Worm (Caenorhabditis elegans) whole organism, midembryonic: Measurements from ENCODE around the gene str-211.
A peak's percentile ranks its signal among the peaks of the same experiment; 100 is the strongest.

Source experiments
- T22C8.4 ChIP-seq: fragments of 200-800 bp; sonication (Bioruptor generic); IDR thresholded peaks from 2 replicates; pipeline ENCODE4 v1.3.6; 2022; ENCODE audit warnings: missing genetic modification characterization, missing compliant biosample characterization
- cog-1 ChIP-seq: sonication (generic microtip); optimal IDR thresholded peaks from 2 replicates; lab custom pipeline; 2016; ENCODE audit warnings: missing genetic modification characterization, missing compliant biosample characterization
- flt-1 ChIP-seq: fragments of 200-800 bp; sonication (Bioruptor generic); IDR thresholded peaks from 2 replicates; pipeline ENCODE4 v1.3.6; 2022; ENCODE audit warnings: missing genetic modification characterization, missing compliant biosample characterization
- klf-2 ChIP-seq: fragments of 200-800 bp; sonication (Bioruptor generic); conservative IDR thresholded peaks from 2 replicates; pipeline ENCODE4 v1.3.6; 2022; ENCODE audit warnings: missing genetic modification reagents, missing genetic modification characterization, missing compliant biosample characterization
- med-1 ChIP-seq: sonication (generic microtip); optimal IDR thresholded peaks from 2 replicates; lab custom pipeline; 2017; ENCODE audit warnings: missing genetic modification characterization, mild to moderate bottlenecking, missing compliant biosample characterization, antibody characterized with exemption, missing genetic modification reagents; ENCODE audit not compliant: insufficient read depth
- ref-1 ChIP-seq: fragments of 200-800 bp; sonication (Bioruptor generic); conservative IDR thresholded peaks from 2 replicates; pipeline ENCODE4 v1.3.6; 2022; ENCODE audit warnings: missing genetic modification reagents, missing genetic modification characterization, missing compliant biosample characterization
- tab-1 ChIP-seq: fragments of 200-800 bp; sonication (Bioruptor generic); IDR thresholded peaks from 2 replicates; pipeline ENCODE4 v1.3.6; 2022; ENCODE audit warnings: missing genetic modification characterization, missing compliant biosample characterization
- ztf-23 ChIP-seq: fragments of 200-800 bp; sonication (Bioruptor generic); IDR thresholded peaks from 2 replicates; pipeline ENCODE4 v1.3.6; 2022; ENCODE audit warnings: missing genetic modification reagents, missing genetic modification characterization, missing compliant biosample characterization
- ztf-29 ChIP-seq: fragments of 200-800 bp; sonication (Bioruptor generic); IDR thresholded peaks from 2 replicates; pipeline ENCODE4 v1.3.6; 2022; ENCODE audit warnings: missing genetic modification reagents, missing genetic modification characterization, missing compliant biosample characterization

Gene str-211

ce11 chrV:4968775-4969174, 24.7 kb upstream of the str-211 start:
- TF ChIP-seq med-1 (GFP tag; lab: Kevin White, UChicago): no peak
- no peak for TF ChIP-seq klf-2 (GFP tag; lab: Robert Waterston, UW)
- no peak for TF ChIP-seq ztf-29
- TF ChIP-seq cog-1: no peak
- no peak for TF ChIP-seq T22C8.4
- TF ChIP-seq ztf-23: no peak
- TF ChIP-seq ref-1 (GFP tag; lab: Robert Waterston, UW): no peak
- TF ChIP-seq flt-1: no peak
- no peak for TF ChIP-seq tab-1 (GFP tag; lab: Robert Waterston, UW)

DNA sequence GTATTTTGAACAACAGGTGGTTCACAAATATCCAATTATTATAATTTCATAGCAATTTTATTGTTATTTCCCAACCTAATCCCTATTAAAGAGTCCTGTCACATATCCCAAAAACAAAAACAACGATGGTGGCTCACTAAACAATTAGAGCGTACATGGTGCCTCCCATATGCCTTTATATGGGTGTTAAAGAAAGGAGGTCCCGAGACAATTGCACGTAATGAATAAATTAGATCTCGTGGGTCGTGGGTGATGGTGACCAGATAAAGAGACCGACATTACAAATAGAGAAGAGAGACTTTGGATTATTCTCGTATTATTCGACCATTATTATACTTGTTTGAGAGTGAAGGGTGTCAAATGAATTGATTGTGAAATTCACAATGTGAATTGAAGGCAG, 23.1 kb upstream of the str-211 start:
- no peak for TF ChIP-seq ztf-23
- no peak for TF ChIP-seq ztf-29
- TF ChIP-seq cog-1: peak; percentile 6

DNA sequence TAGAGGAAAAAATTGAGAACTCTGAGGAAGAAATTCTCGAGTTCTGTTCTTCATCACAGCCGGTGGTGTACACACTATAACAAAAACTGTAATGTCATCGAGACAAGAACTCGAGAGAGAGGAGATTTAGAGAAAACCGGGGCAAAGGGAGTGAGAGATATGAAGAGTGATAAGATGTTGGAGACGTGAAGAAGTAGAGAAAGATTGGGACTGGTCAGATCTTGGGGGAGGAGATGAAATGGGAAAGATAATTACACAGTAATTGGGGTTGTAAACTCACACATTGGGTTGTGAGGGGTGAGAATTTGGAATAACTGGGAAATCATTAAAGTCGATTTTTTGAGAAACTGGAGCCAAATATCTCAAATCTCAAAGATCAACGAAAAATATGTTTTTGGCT, 21.7 kb upstream of the str-211 start:
- TF ChIP-seq ztf-23 (no peak), flt-1 (no peak), ref-1 (GFP tag; lab: Robert Waterston, UW) (no peak), med-1 (GFP tag; lab: Kevin White, UChicago) (no peak), T22C8.4 (no peak), cog-1 (no peak), klf-2 (GFP tag; lab: Robert Waterston, UW) (no peak), tab-1 (GFP tag; lab: Robert Waterston, UW) (no peak), ztf-29 (no peak)

- TF ChIP-seq tab-1 (GFP tag; lab: Robert Waterston, UW): no peak
- TF ChIP-seq ref-1 (GFP tag; lab: Robert Waterston, UW): no peak
- no peak for TF ChIP-seq ztf-29
- no peak for TF ChIP-seq cog-1
- no peak for TF ChIP-seq flt-1
- no peak for TF ChIP-seq ztf-23
- no peak for TF ChIP-seq klf-2 (GFP tag; lab: Robert Waterston, UW)
- no peak for TF ChIP-seq T22C8.4
- no peak for TF ChIP-seq med-1 (GFP tag; lab: Kevin White, UChicago)
Measured at ce11 chrV:4964671-4965420, 20.7 kb upstream of the str-211 start.

- no peak for TF ChIP-seq ref-1 (GFP tag; lab: Robert Waterston, UW)
- TF ChIP-seq klf-2 (GFP tag; lab: Robert Waterston, UW): no peak
- TF ChIP-seq cog-1: peak; percentile 27
- no peak for TF ChIP-seq T22C8.4
- 0 out of 2 replicates have a peak, but pooled peaks have one; percentile 64 for TF ChIP-seq tab-1 (GFP tag; lab: Robert Waterston, UW)
- no peak for TF ChIP-seq ztf-29
- no peak for TF ChIP-seq med-1 (GFP tag; lab: Kevin White, UChicago)
- TF ChIP-seq ztf-23: no peak
- TF ChIP-seq flt-1: no peak
Measured at ce11 chrV:4964020-4964635, 20.0 kb upstream of the str-211 start.

- no peak for TF ChIP-seq ref-1 (GFP tag; lab: Robert Waterston, UW)
- no peak for TF ChIP-seq cog-1
- TF ChIP-seq klf-2 (GFP tag; lab: Robert Waterston, UW): no peak
- TF ChIP-seq tab-1 (GFP tag; lab: Robert Waterston, UW): no peak
- no peak for TF ChIP-seq flt-1
- no peak for TF ChIP-seq med-1 (GFP tag; lab: Kevin White, UChicago)
- no peak for TF ChIP-seq ztf-23
- TF ChIP-seq ztf-29: no peak
- TF ChIP-seq T22C8.4: no peak
Measured at ce11 chrV:4963606-4964005, 19.5 kb upstream of the str-211 start.

- peak; percentile 50; the same call in 1 of the 2 replicates for TF ChIP-seq T22C8.4
- TF ChIP-seq tab-1 (GFP tag; lab: Robert Waterston, UW): no peak
- TF ChIP-seq ztf-29: 0 out of 2 replicates have a peak, but pooled peaks have one; percentile 9
Measured at ce11 chrV:4962968-4963367, 18.8 kb upstream of the str-211 start, which contains the start of gene tam-1. Gene tam-1, minus strand, starts transcription at chrV:4963102.

- TF ChIP-seq ztf-29: no peak
- TF ChIP-seq klf-2 (GFP tag; lab: Robert Waterston, UW): 0 out of 2 replicates have a peak, but pooled peaks have one; percentile 22
Measured at ce11 chrV:4960686-4961085, 16.6 kb upstream of the str-211 start.

DNA sequence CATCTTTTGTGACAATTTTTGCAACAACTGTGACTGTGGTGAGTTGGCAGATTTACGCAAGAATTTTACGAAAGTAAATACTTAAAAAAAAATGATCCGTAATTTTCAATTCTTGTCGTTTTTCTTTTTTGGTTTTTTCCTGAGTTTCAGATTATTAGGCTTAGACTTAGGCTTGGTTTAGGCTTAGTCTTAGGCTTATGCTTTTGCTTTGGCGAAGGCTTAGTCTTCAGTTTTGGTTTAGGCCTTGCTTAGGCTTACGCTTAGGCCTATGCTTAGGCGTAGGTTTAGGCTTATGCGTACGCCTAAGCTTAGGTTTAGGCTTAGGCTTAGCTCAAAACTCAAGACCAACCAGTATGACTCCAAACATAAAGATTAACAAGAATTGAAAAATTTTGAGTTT, 13.5 kb upstream of the str-211 start:
- no peak for TF ChIP-seq tab-1 (GFP tag; lab: Robert Waterston, UW)
- TF ChIP-seq ref-1 (GFP tag; lab: Robert Waterston, UW): no peak

- TF ChIP-seq T22C8.4: no peak
- TF ChIP-seq ztf-23: no peak
- no peak for TF ChIP-seq flt-1
- no peak for TF ChIP-seq ztf-29
- TF ChIP-seq klf-2 (GFP tag; lab: Robert Waterston, UW): no peak
- no peak for TF ChIP-seq ref-1 (GFP tag; lab: Robert Waterston, UW)
- TF ChIP-seq tab-1 (GFP tag; lab: Robert Waterston, UW): no peak
- no peak for TF ChIP-seq med-1 (GFP tag; lab: Kevin White, UChicago)
- TF ChIP-seq cog-1: no peak
Measured at ce11 chrV:4956529-4956928, 12.4 kb upstream of the str-211 start, which contains the start of gene str-208. Gene str-208, plus strand, starts transcription at chrV:4956829.

DNA sequence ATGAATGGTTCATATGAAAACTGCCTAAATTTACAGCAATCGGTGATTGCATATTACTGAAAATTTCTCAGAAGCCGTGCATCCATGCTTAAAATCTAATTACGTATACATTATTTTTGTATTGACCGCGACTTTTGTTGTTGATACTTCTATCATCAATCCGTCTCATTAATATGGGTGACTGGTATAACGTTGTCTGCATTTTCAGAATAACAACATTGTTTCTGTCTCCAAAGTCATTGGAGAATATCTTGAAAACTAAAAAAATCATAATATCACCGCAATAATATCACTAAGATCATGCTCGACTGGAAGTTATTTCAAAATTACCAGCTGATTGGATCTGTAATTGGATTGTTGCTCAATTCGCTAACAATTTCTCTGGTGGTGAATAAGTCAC, 7.3 kb upstream of the str-211 start, which contains the start of gene str-207:
Gene str-207 (plus strand): TSS at position 301 of the 400 bp plus-strand sequence.
- TF ChIP-seq flt-1: no peak
- TF ChIP-seq tab-1 (GFP tag; lab: Robert Waterston, UW): no peak
- no peak for TF ChIP-seq ref-1 (GFP tag; lab: Robert Waterston, UW)
- TF ChIP-seq ztf-23: no peak
- no peak for TF ChIP-seq ztf-29
- TF ChIP-seq med-1 (GFP tag; lab: Kevin White, UChicago): no peak
- no peak for TF ChIP-seq T22C8.4
- no peak for TF ChIP-seq cog-1
- no peak for TF ChIP-seq klf-2 (GFP tag; lab: Robert Waterston, UW)
